Fruit fly (Drosophila melanogaster): Measurements from ENCODE around the gene CG9518.

CG9518 gene

dm6 chrX:14871028-14871427, at the start of gene CG9518:
Gene CG9518 (minus strand): TSS chrX:14871181.
- peak; percentile 40 for TF ChIP-seq Eip78C (GFP tag)
- TF ChIP-seq CG15336 (GFP tag; IDR thresholded peaks at IDR 0.05) = 0 out of 2 replicates have a peak, but pooled peaks have one; percentile 10
- no peak for TF ChIP-seq CG3919 (GFP tag; optimal IDR thresholded peaks at IDR 0.05)
- no peak for TF ChIP-seq Sox102F (GFP tag; optimal IDR thresholded peaks at IDR 0.05)
- TF ChIP-seq Eip93F (GFP tag; optimal IDR thresholded peaks at IDR 0.05) = no peak
- TF ChIP-seq Sox15 (GFP tag; optimal IDR thresholded peaks at IDR 0.05) = no peak
- no peak for TF ChIP-seq salr (GFP tag; optimal IDR thresholded peaks at IDR 0.05)
- TF ChIP-seq pdm3 (GFP tag; optimal IDR thresholded peaks at IDR 0.05) = no peak
- TF ChIP-seq Hr39 (GFP tag; optimal IDR thresholded peaks at IDR 0.05) = no peak

- TF ChIP-seq fkh (GFP tag; optimal IDR thresholded peaks at IDR 0.05) = peak; percentile 57
- TF ChIP-seq vri (GFP tag; optimal IDR thresholded peaks at IDR 0.05) = peak; percentile 52
- no peak for TF ChIP-seq Sox15 (GFP tag; optimal IDR thresholded peaks at IDR 0.05)
- peak; percentile 20 for TF ChIP-seq Eip78C (GFP tag)
These were observed 47.8 kb upstream of the CG9518 start, which contains the start of gene Eo for dm6 chrX:14918750-14919247. Gene Eo (minus strand): TSS chrX:14918800.

dm6 chrX:14913706-14914303, 42.8 kb upstream of the CG9518 start, which contains the start of gene CG12398:
Gene CG12398 (minus strand): TSS chrX:14913812.
- no peak for TF ChIP-seq Ets96B (tag; optimal IDR thresholded peaks at IDR 0.05)
- no peak for TF ChIP-seq Smox (GFP tag; optimal IDR thresholded peaks at IDR 0.05)
- TF ChIP-seq CG3032 (tag; optimal IDR thresholded peaks at IDR 0.05) = no peak
- no peak for TF ChIP-seq acj6 (GFP tag; optimal IDR thresholded peaks at IDR 0.05)
- no peak for TF ChIP-seq Sox14 (GFP tag; optimal IDR thresholded peaks at IDR 0.05)
- TF ChIP-seq Hr4 (GFP tag; optimal IDR thresholded peaks at IDR 0.05) = no peak
- no peak for TF ChIP-seq Met (GFP tag; optimal IDR thresholded peaks at IDR 0.05)
- no peak for TF ChIP-seq CG6163 (GFP tag; IDR thresholded peaks at IDR 0.05)
- no peak for TF ChIP-seq CG3919 (GFP tag; optimal IDR thresholded peaks at IDR 0.05)
- no peak for TF ChIP-seq CG31627 (GFP tag; optimal IDR thresholded peaks at IDR 0.05)
- TF ChIP-seq CG32006 (GFP tag; optimal IDR thresholded peaks at IDR 0.05) = no peak
- TF ChIP-seq CG10669 (GFP tag; optimal IDR thresholded peaks at IDR 0.05) = no peak
- no peak for TF ChIP-seq Eip78C (GFP tag)
- TF ChIP-seq cyc (GFP tag; optimal IDR thresholded peaks at IDR 0.05) = no peak
- TF ChIP-seq CG11294 (GFP tag; IDR thresholded peaks at IDR 0.05) = no peak
- TF ChIP-seq dsx (GFP tag; optimal IDR thresholded peaks at IDR 0.05; ENCODE audit: poor library complexity, severe bottlenecking) = no peak
- TF ChIP-seq Ets21C (GFP tag; optimal IDR thresholded peaks at IDR 0.05) = no peak
- no peak for TF ChIP-seq svp (GFP tag)
- TF ChIP-seq CG16779 (tag; optimal IDR thresholded peaks at IDR 0.05) = no peak

- TF ChIP-seq fd59A (GFP tag; optimal IDR thresholded peaks at IDR 0.05) = no peak
- TF ChIP-seq CG7368 (GFP tag; optimal IDR thresholded peaks at IDR 0.05) = no peak
- no peak for TF ChIP-seq CG6808 (GFP tag; optimal IDR thresholded peaks at IDR 0.05)
- TF ChIP-seq Sox102F (GFP tag; optimal IDR thresholded peaks at IDR 0.05) = peak; percentile 4
- TF ChIP-seq Eip78C (GFP tag) = peak; percentile 58
- TF ChIP-seq CG3919 (GFP tag; optimal IDR thresholded peaks at IDR 0.05) = peak; percentile 44
- no peak for TF ChIP-seq vri (GFP tag; optimal IDR thresholded peaks at IDR 0.05)
- no peak; the same call in 1 of the 2 replicates for TF ChIP-seq CG11294 (GFP tag; IDR thresholded peaks at IDR 0.05)
- TF ChIP-seq Met (GFP tag; optimal IDR thresholded peaks at IDR 0.05) = peak; percentile 34
- TF ChIP-seq CG4318 (GFP tag; optimal IDR thresholded peaks at IDR 0.05) = no peak
- TF ChIP-seq lz (GFP tag; optimal IDR thresholded peaks at IDR 0.05) = no peak
- no peak; the same call in 2 of the 3 replicates for TF ChIP-seq CG6163 (GFP tag; IDR thresholded peaks at IDR 0.05)
- no peak for TF ChIP-seq Sox15 (GFP tag; optimal IDR thresholded peaks at IDR 0.05)
- no peak for TF ChIP-seq achi (GFP tag; optimal IDR thresholded peaks at IDR 0.05)
- TF ChIP-seq CG6792 (GFP tag; optimal IDR thresholded peaks at IDR 0.05) = no peak
- TF ChIP-seq spab (GFP tag; optimal IDR thresholded peaks at IDR 0.05) = no peak
- peak; percentile 69 for TF ChIP-seq svp (GFP tag)
- TF ChIP-seq CG31627 (GFP tag; optimal IDR thresholded peaks at IDR 0.05) = no peak
- no peak for TF ChIP-seq CG11762 (GFP tag; optimal IDR thresholded peaks at IDR 0.05; ENCODE audit: insufficient read depth)
- TF ChIP-seq salr (GFP tag; optimal IDR thresholded peaks at IDR 0.05) = peak in 1 of 2 experiments; percentile 27
- no peak for TF ChIP-seq dsx (GFP tag; optimal IDR thresholded peaks at IDR 0.05; ENCODE audit: poor library complexity, severe bottlenecking)
- no peak for TF ChIP-seq pdm3 (GFP tag; optimal IDR thresholded peaks at IDR 0.05)
- TF ChIP-seq OdsH (GFP tag; optimal IDR thresholded peaks at IDR 0.05) = no peak
- TF ChIP-seq Sox14 (GFP tag; optimal IDR thresholded peaks at IDR 0.05) = no peak
- TF ChIP-seq Ets21C (GFP tag; optimal IDR thresholded peaks at IDR 0.05) = no peak
- no peak for TF ChIP-seq CG11902 (GFP tag; optimal IDR thresholded peaks at IDR 0.05)
- TF ChIP-seq dac (GFP tag; optimal IDR thresholded peaks at IDR 0.05) = no peak
- TF ChIP-seq Eip75B (GFP tag; optimal IDR thresholded peaks at IDR 0.05) = no peak
These were observed 39.7 kb upstream of the CG9518 start, which contains the start of gene CG14406 for dm6 chrX:14910464-14911349. Gene CG14406 (minus strand): TSS chrX:14910845.
